Worm (Caenorhabditis elegans): ENCODE measurements around the gene R11D1.4.

The R11D1.4 gene

ce11 chrV:12752407-12752806 lies 38.4 kb upstream of the R11D1.4 start, which contains the start of gene C15C8.8:
Gene C15C8.8, minus strand, starts transcription at chrV:12752507.
- TF ChIP-seq snpc-4 (tag; optimal IDR thresholded peaks at IDR 0.05) = no peak
- TF ChIP-seq ztf-11 (tag; optimal IDR thresholded peaks at IDR 0.05) = no peak
- TF ChIP-seq nhr-21 (tag; optimal IDR thresholded peaks at IDR 0.05) = no peak
- TF ChIP-seq elt-3 (tag; optimal IDR thresholded peaks at IDR 0.05) = no peak
- TF ChIP-seq sma-9 (GFP tag; optimal IDR thresholded peaks at IDR 0.05) = no peak
- TF ChIP-seq sma-9 (tag; optimal IDR thresholded peaks at IDR 0.05) = no peak
- no peak for TF ChIP-seq unc-55 (GFP tag; optimal IDR thresholded peaks at IDR 0.05)
- no peak for TF ChIP-seq nhr-12 (tag; optimal IDR thresholded peaks at IDR 0.05)
- no peak for TF ChIP-seq F13H6.1 (tag; optimal IDR thresholded peaks at IDR 0.05)

ce11 chrV:12751495-12752050 lies 37.6 kb upstream of the R11D1.4 start, which contains the start of gene C15C8.6:
Gene C15C8.6, minus strand, starts transcription at chrV:12751545.
- TF ChIP-seq ama-1 (optimal IDR thresholded peaks at IDR 0.05) (no peak), F13H6.1 (tag; optimal IDR thresholded peaks at IDR 0.05) (no peak), alr-1 (tag; optimal IDR thresholded peaks at IDR 0.05) (no peak), lin-11 (tag; optimal IDR thresholded peaks at IDR 0.05) (no peak), sem-4 (tag; optimal IDR thresholded peaks at IDR 0.05) (no peak), zag-1 (tag; optimal IDR thresholded peaks at IDR 0.05) (no peak), dmd-4 (tag; optimal IDR thresholded peaks at IDR 0.05) (no peak), unc-39 (tag; optimal IDR thresholded peaks at IDR 0.05) (no peak), R02D3.7 (tag; optimal IDR thresholded peaks at IDR 0.05) (no peak), elt-1 (tag; optimal IDR thresholded peaks at IDR 0.05) (no peak), lin-39 (tag; optimal IDR thresholded peaks at IDR 0.05) (no peak), nhr-129 (tag; optimal IDR thresholded peaks at IDR 0.05) (no peak), unc-55 (GFP tag; optimal IDR thresholded peaks at IDR 0.05) (no peak), Y55F3AM.14 (GFP tag; optimal IDR thresholded peaks at IDR 0.05) (no peak)

ce11 chrV:12749558-12749957 lies 35.5 kb upstream of the R11D1.4 start:
- no peak for TF ChIP-seq nhr-23 (tag; optimal IDR thresholded peaks at IDR 0.05)
- TF ChIP-seq F13H6.1 (tag; optimal IDR thresholded peaks at IDR 0.05) = no peak
- no peak for TF ChIP-seq nhr-237 (tag; optimal IDR thresholded peaks at IDR 0.05)
- no peak for TF ChIP-seq unc-55 (GFP tag; optimal IDR thresholded peaks at IDR 0.05)
- no peak for TF ChIP-seq dmd-4 (tag; optimal IDR thresholded peaks at IDR 0.05)
- TF ChIP-seq ztf-1 (GFP tag; conservative IDR thresholded peaks at IDR 0.05) = no peak
- TF ChIP-seq sma-3 (GFP tag; optimal IDR thresholded peaks at IDR 0.05) = no peak
- no peak for TF ChIP-seq C34F6.9 (tag; optimal IDR thresholded peaks at IDR 0.05)
- no peak for TF ChIP-seq unc-39 (tag; optimal IDR thresholded peaks at IDR 0.05)
- no peak for TF ChIP-seq ztf-4 (tag; optimal IDR thresholded peaks at IDR 0.05)
- no peak for TF ChIP-seq sem-4 (tag; optimal IDR thresholded peaks at IDR 0.05)
- no peak for TF ChIP-seq lsy-2 (tag; optimal IDR thresholded peaks at IDR 0.05)
- no peak for TF ChIP-seq skn-1 (tag; optimal IDR thresholded peaks at IDR 0.05)
- TF ChIP-seq R02D3.7 (tag; optimal IDR thresholded peaks at IDR 0.05) = no peak
- TF ChIP-seq crh-2 (tag; optimal IDR thresholded peaks at IDR 0.05) = no peak
- no peak for TF ChIP-seq snpc-4 (tag; optimal IDR thresholded peaks at IDR 0.05)

ce11 chrV:12747856-12748255 lies 33.8 kb upstream of the R11D1.4 start, which contains the start of gene C15C8.5:
Gene C15C8.5, plus strand, starts transcription at chrV:12748007.
- TF ChIP-seq crh-2 (tag; optimal IDR thresholded peaks at IDR 0.05) (no peak), nhr-77 (tag; optimal IDR thresholded peaks at IDR 0.05) (no peak), nhr-21 (tag; optimal IDR thresholded peaks at IDR 0.05) (no peak), nhr-11 (tag; optimal IDR thresholded peaks at IDR 0.05) (no peak), unc-39 (tag; optimal IDR thresholded peaks at IDR 0.05) (no peak), snpc-4 (tag; optimal IDR thresholded peaks at IDR 0.05) (no peak), nhr-10 (tag; optimal IDR thresholded peaks at IDR 0.05) (no peak), sem-4 (tag; optimal IDR thresholded peaks at IDR 0.05) (no peak)

ce11 chrV:12747431-12747830 lies 33.4 kb upstream of the R11D1.4 start, which contains the start of gene C15C8.4:
Gene C15C8.4, minus strand, starts transcription at chrV:12747463.
- TF ChIP-seq zag-1 (tag; optimal IDR thresholded peaks at IDR 0.05) (no peak), lin-13 (GFP tag; optimal IDR thresholded peaks at IDR 0.05) (no peak), nhr-23 (tag; optimal IDR thresholded peaks at IDR 0.05) (no peak), crh-2 (tag; optimal IDR thresholded peaks at IDR 0.05) (no peak), ztf-4 (tag; optimal IDR thresholded peaks at IDR 0.05) (no peak), ztf-11 (tag; optimal IDR thresholded peaks at IDR 0.05) (no peak), lsy-2 (tag; optimal IDR thresholded peaks at IDR 0.05) (no peak), lin-39 (tag; optimal IDR thresholded peaks at IDR 0.05) (no peak)

Data from whole organism, L2 larva.